Worm (Caenorhabditis elegans): ENCODE measurements around the gene Y19D2B.2.

- no peak for TF ChIP-seq tbx-37 (GFP tag; conservative IDR thresholded peaks at IDR 0.05)
- no peak for TF ChIP-seq ama-1 (optimal IDR thresholded peaks at IDR 0.05)
- no peak for TF ChIP-seq ets-7 (tag; optimal IDR thresholded peaks at IDR 0.05)
- TF ChIP-seq flt-1 (GFP tag; IDR thresholded peaks at IDR 0.05) = no peak
- TF ChIP-seq tra-4 (tag; optimal IDR thresholded peaks at IDR 0.05) = no peak
- TF ChIP-seq F13C5.2 (tag; optimal IDR thresholded peaks at IDR 0.05) = no peak
- TF ChIP-seq ceh-36 (tag; optimal IDR thresholded peaks at IDR 0.05) = no peak
Observed at ce11 chrII:10945446-10945845, 21.4 kb downstream of the Y19D2B.2 start.
